Worm (Caenorhabditis elegans): ENCODE data around the gene acc-4.

The acc-4 gene

DNA sequence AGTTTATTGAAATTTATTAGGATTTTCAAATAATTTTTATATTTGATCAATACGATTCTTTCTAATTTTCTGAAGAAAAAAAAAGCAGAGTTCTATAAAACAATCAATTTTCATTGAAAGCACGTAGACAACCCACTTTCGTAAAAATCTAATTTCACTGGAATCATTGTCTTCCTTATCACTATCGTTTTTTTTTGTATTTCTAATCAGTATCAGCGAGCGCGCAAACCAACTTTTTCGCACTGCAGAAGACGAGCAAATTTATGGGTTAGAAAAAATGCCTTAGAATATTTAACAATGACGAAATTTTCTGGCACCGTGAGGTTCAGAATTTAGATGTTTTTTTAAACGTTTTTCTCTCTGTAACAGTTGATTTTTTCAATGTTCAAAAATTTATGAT, 31.1 kb downstream of the acc-4 start:
- TF ChIP-seq unc-62 (GFP tag; optimal IDR thresholded peaks at IDR 0.05): no peak

DNA sequence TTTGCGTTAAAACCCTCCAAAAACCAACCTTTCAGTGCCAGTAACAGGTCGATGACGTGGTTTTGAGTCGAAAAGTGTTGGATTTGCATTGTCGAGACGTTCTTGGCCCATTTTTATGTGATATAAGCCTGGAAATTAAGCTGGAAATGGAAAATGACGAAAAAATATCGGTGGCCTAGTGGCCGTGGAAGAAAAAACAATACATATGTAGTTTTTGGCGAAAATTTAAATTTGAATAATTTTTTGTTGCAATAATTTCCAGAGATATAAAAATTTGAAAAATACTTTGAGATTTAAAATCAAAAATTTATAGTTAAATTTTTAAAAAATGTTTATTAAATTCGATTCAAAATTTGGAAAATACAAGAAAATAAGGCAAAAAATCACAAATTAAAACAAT, 44.5 kb downstream of the acc-4 start, which contains the start of gene ciao-2B:
ciao-2B (minus strand) TSS at position 130 of the 400 bp plus-strand sequence.
- no peak for TF ChIP-seq unc-62 (GFP tag; optimal IDR thresholded peaks at IDR 0.05)

ce11 chrIII:13436843-13437242, 47.1 kb downstream of the acc-4 start, which contains the start of gene F45G2.9:
TSS of gene F45G2.9 (minus strand) at chrIII:13436943.
- no peak for TF ChIP-seq unc-62 (GFP tag; optimal IDR thresholded peaks at IDR 0.05)

- no peak for TF ChIP-seq unc-62 (GFP tag; optimal IDR thresholded peaks at IDR 0.05)
These were observed 48.4 kb downstream of the acc-4 start, which contains the start of gene F45G2.8 for ce11 chrIII:13435570-13435969. TSS of gene F45G2.8 (minus strand) at chrIII:13435670.

- no peak for TF ChIP-seq unc-62 (GFP tag; optimal IDR thresholded peaks at IDR 0.05)
These were observed 49.5 kb downstream of the acc-4 start, which contains the start of gene F45G2.7 for ce11 chrIII:13434404-13434803. TSS of gene F45G2.7 (minus strand) at chrIII:13434504.
